Fruit fly (Drosophila melanogaster): Measurements from ENCODE around the gene Atg12.

Gene Atg12

DNA sequence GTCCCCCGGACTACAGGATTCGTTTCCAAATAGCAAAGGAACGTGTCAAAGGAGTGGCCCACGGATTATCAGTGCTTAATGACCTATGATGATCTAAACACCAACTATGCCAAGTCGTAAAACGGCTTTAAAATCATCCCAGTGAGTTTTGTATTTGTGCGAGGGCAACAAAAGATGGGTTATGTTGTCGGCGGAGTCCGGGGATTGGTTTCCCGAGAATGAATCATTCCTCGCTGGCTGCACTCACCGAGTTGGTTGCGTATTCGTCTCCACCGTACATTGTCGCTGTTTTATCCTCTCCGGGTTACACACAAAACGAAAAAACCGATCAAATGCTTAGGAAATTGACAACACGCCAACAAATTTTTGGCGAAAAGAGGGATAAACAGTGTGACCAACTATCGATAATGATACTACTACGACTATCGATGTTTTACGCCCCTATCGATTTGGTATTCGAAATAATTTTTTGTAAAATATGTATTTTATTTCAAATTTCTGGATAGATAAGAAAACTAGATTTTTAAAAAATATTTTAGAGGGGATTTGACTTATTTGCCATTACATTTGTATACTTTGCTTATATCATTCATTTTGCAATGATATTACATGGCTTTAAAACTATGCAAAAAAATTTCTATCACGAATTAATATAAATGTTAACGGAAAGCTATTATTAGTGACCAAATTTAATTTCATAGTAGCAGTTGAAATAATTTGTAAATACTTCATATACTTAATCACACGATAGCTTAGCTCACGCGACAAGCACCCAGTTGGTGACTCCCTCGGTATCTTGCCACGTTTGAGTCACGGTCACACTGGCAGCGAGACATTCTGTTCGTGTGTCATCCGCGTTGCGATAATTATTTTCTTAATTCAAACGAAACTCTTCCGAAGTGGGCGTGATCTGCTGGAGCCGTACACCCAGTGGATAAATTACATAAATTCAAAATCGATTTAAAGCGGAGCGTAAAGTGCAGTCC, 9.2 kb downstream of the Atg12 start, which contains the start of the genes eIF3l and Nrx-IV:
eIF3l (minus strand) TSS at position 389 of the 986 bp plus-strand sequence.
Nrx-IV (plus strand) TSS at position 811 of the 986 bp plus-strand sequence.
- TF ChIP-seq noc (tag; optimal IDR thresholded peaks at IDR 0.05), result no peak

DNA sequence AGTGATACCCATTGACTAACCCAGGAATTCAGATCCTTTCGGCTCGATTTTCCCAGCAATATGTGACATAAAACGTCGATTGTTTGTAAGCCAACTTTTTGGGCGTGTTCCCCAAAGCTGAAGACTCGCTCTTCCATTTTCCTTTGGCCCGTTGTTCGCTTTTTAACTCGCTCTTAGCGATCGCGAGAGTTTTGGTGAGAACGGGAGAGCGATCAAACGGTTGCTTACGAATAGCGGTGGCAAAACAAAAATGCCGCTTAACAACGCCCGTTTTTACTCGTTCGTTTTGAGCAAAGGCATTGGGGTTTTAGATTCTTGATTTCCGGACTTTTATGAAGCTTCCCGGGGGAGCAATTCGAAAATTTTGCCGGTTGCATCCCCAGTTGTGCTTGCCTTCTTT, 10.2 kb downstream of the Atg12 start:
- no peak for TF ChIP-seq noc (tag; optimal IDR thresholded peaks at IDR 0.05)

- TF ChIP-seq noc (tag; optimal IDR thresholded peaks at IDR 0.05), result no peak
These were observed 12.3 kb downstream of the Atg12 start, which contains the start of gene CG32099 for dm6 chr3L:12149024-12149423. Gene CG32099, plus strand, starts transcription at chr3L:12149273.

DNA sequence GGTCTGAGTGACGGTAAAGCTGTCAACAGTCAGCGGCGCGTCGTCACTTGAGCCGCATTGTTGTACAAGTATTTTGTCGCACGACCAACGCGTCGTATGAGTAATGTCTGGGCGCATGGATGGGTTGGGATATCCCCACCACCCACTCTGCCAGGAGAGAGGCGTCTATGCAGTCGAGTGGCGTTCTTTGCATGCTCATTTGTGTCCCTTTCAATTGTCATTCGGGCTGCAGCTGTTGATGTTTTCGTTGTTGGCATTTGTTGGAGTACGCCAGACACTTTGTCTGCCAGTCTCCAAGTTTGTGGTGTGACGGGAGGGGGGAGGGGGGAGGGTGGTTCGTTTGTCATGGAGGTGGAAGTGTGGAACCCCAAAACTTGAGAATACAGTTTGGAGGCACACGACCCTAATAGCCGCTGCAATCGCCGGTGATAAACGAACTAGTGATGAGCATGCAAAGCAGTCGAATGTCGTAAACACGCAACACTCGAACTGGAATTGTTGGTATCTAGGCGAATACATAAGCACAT, 25.5 kb downstream of the Atg12 start:
- no peak for TF ChIP-seq noc (tag; optimal IDR thresholded peaks at IDR 0.05)

DNA sequence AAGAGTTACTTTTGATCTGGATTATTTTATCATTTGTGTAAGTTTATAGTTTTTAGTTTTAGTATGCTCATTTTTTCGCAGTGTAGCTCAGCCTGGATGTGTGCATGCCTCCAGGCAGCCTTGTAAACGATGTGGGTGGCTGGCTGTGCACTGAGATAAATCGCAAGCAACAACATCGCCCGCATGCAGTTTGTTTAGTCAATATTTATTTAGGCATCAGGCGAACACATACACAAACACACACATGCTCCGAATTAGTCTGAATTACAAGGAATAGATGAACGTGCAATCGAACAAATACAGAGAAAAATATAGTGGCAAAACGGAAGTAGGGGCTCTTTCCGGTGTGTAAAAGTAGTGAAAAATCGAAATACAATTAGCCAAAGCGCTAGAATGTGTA, 26.3 kb downstream of the Atg12 start:
- no peak for TF ChIP-seq noc (tag; optimal IDR thresholded peaks at IDR 0.05)

- no peak for TF ChIP-seq noc (tag; optimal IDR thresholded peaks at IDR 0.05)
These were observed 26.9 kb downstream of the Atg12 start, which contains the start of gene CG9760 for dm6 chr3L:12163693-12164092. Gene CG9760, minus strand, starts transcription at chr3L:12163735.

- no peak for TF ChIP-seq noc (tag; optimal IDR thresholded peaks at IDR 0.05)
These were observed 38.6 kb downstream of the Atg12 start, which contains the start of gene Rh7 for dm6 chr3L:12175382-12175781. Gene Rh7, minus strand, starts transcription at chr3L:12175482.

- no peak for TF ChIP-seq noc (tag; optimal IDR thresholded peaks at IDR 0.05)
These were observed 40.5 kb downstream of the Atg12 start, which contains the start of gene CAH2 for dm6 chr3L:12177301-12177700. Gene CAH2, plus strand, starts transcription at chr3L:12177601.

DNA sequence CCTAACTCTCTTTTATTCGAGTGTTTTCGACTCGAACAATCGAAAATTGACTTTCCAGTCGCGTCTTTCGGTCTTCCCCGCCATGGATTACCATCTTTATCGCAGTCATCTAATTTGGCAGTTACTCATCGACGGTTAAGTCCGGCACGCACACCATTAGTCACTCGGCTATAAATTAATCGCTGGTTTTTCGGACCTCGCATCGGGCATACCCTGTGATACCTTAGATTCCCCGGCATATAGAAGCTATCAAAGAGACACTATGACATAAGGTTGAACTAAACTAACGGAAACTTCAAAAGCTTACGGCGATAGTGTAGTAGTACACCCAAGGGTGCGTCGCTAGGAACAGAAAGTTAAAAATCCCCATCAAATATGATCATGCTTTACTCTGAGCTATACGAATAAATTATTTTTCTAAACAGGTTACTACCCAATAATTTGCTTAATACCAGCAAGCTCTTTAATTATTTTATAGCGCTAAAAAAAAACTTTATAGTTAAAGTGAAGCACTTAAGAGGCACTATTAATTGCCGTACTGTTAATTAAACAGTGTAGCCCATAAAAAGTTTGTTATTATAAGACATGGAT, 42.2 kb downstream of the Atg12 start:
- peak; percentile 21 for TF ChIP-seq noc (tag; optimal IDR thresholded peaks at IDR 0.05)

DNA sequence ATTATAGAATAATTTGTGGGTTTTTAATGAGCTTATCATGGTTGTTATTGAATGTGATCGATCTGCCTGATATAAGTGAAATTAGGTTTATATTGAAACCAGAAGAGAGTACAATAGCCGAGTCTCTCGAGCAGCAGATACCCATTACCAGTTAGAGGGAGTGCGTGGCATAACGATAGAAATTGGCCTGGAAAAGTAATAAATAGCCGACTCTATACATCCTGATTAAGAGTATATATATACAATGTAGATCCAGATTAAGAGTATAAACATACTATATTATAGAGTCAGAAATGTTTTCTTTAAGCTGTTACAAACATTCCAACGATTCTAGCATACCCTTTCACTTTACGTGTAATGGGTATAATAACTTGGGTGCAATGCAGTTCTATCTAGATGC, 47.2 kb downstream of the Atg12 start:
- TF ChIP-seq noc (tag; optimal IDR thresholded peaks at IDR 0.05), result no peak

DNA sequence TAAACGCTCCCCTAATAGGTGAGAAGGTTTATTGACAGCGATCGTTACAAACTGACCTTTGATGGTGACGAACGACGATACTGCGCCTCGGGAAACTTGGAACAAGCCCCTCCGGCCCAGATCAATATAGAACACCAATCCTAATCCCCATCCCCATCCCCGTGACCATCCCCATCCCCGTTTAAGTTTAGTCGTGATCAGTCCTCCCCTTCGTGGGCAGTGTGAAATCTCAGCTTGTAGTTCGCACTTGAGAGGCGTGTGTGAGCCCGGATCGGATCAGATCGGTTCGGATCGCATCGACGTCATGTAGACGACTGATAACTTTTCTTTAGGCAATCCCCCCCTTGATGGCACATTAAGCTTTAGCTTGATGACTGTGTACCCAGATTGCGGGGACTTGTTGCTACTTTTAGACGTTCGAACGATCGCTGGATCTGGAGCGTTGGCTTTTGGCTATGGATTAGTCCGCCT, 47.8 kb downstream of the Atg12 start, which contains the start of gene Miox:
Miox (plus strand) TSS at position 421 of the 471 bp plus-strand sequence.
- TF ChIP-seq noc (tag; optimal IDR thresholded peaks at IDR 0.05), result no peak

dm6 chr3L:12185336-12185735, 48.6 kb downstream of the Atg12 start:
- TF ChIP-seq noc (tag; optimal IDR thresholded peaks at IDR 0.05), result no peak
